Fruit fly (Drosophila melanogaster) whole organism, prepupa: ENCODE measurements around the gene eIF3e.

Source experiments
- Blimp-1 ChIP-seq: fragments of 200-800 bp; sonication (Bioruptor generic); optimal IDR thresholded peaks from 3 replicates; lab custom pipeline; 2017; ENCODE audit warnings: missing biosample characterization, missing genetic modification characterization, mild to moderate bottlenecking, moderate library complexity, missing genetic modification reagents
- CG10669 ChIP-seq: fragments of 200-800 bp; sonication (Bioruptor generic); optimal IDR thresholded peaks from 3 replicates; lab custom pipeline; 2018; ENCODE audit warnings: missing biosample characterization, mild to moderate bottlenecking, missing genetic modification characterization, moderate library complexity
- CG11294 ChIP-seq: fragments of 200-800 bp; sonication (Bioruptor generic); IDR thresholded peaks from 2 replicates; pipeline ENCODE4 v1.3.6; 2022; ENCODE audit warnings: missing biosample characterization, missing genetic modification characterization
- CG11902 ChIP-seq: fragments of 200-800 bp; sonication (Bioruptor generic); optimal IDR thresholded peaks from 3 replicates; lab custom pipeline; 2016; ENCODE audit warnings: missing biosample characterization, missing genetic modification characterization
- CG15336 ChIP-seq: fragments of 200-800 bp; sonication (Bioruptor generic); IDR thresholded peaks from 2 replicates; pipeline ENCODE4 v1.3.6; 2022; ENCODE audit warnings: missing biosample characterization, missing genetic modification characterization
- CG1621 ChIP-seq: fragments of 200-800 bp; sonication (Bioruptor generic); optimal IDR thresholded peaks from 3 replicates; lab custom pipeline; 2018; ENCODE audit warnings: missing biosample characterization, mild to moderate bottlenecking, missing genetic modification characterization
- CG16779 ChIP-seq: fragments of 200-800 bp; sonication (Bioruptor generic); optimal IDR thresholded peaks from 3 replicates; lab custom pipeline; 2017; ENCODE audit warnings: missing biosample characterization, mild to moderate bottlenecking, missing genetic modification characterization
- CG3032 ChIP-seq: fragments of 200-800 bp; optimal IDR thresholded peaks from 2 replicates; lab custom pipeline; 2019; ENCODE audit warnings: missing biosample characterization, mild to moderate bottlenecking, missing genetic modification characterization, moderate library complexity
- CG31627 ChIP-seq: fragments of 200-800 bp; sonication (Bioruptor generic); optimal IDR thresholded peaks from 3 replicates; lab custom pipeline; 2016; ENCODE audit warnings: missing biosample characterization, missing genetic modification characterization
- CG32006 ChIP-seq: fragments of 200-800 bp; sonication (Bioruptor generic); optimal IDR thresholded peaks from 3 replicates; lab custom pipeline; 2017; ENCODE audit warnings: missing biosample characterization, mild to moderate bottlenecking, missing genetic modification characterization
- CG34406 ChIP-seq: fragments of 200-800 bp; sonication (Bioruptor generic); optimal IDR thresholded peaks from 3 replicates; lab custom pipeline; 2016; ENCODE audit warnings: missing biosample characterization, missing genetic modification characterization
- CG3919 ChIP-seq: fragments of 200-800 bp; sonication (Bioruptor generic); optimal IDR thresholded peaks from 3 replicates; lab custom pipeline; 2016; ENCODE audit warnings: missing biosample characterization, missing genetic modification characterization
- CG4318 ChIP-seq: fragments of 200-800 bp; sonication (Bioruptor generic); optimal IDR thresholded peaks from 3 replicates; lab custom pipeline; 2017; ENCODE audit warnings: missing biosample characterization, mild to moderate bottlenecking, missing genetic modification characterization
- CG6163 ChIP-seq: fragments of 200-800 bp; sonication (Bioruptor generic); IDR thresholded peaks from 3 replicates; pipeline ENCODE4 v1.3.6; 2022; ENCODE audit warnings: missing biosample characterization, missing genetic modification characterization
- CG6276 ChIP-seq: fragments of 200-800 bp; sonication (Bioruptor generic); optimal IDR thresholded peaks from 2 replicates; lab custom pipeline; 2017; ENCODE audit warnings: missing biosample characterization, mild to moderate bottlenecking, missing genetic modification characterization
- CG6792 ChIP-seq: fragments of 200-800 bp; sonication (Bioruptor generic); optimal IDR thresholded peaks from 3 replicates; lab custom pipeline; 2016; ENCODE audit warnings: missing biosample characterization, missing genetic modification characterization
- CG6808 ChIP-seq: fragments of 200-800 bp; sonication (Bioruptor generic); optimal IDR thresholded peaks from 3 replicates; lab custom pipeline; 2017; ENCODE audit warnings: missing biosample characterization, missing genetic modification characterization, mild to moderate bottlenecking, moderate library complexity, missing genetic modification reagents
- CG6854 ChIP-seq: fragments of 200-800 bp; sonication (Bioruptor generic); optimal IDR thresholded peaks from 2 replicates; lab custom pipeline; 2017; ENCODE audit warnings: missing biosample characterization, mild to moderate bottlenecking, missing genetic modification characterization
- CG7368 ChIP-seq: fragments of 200-800 bp; sonication (Bioruptor generic); optimal IDR thresholded peaks from 3 replicates; lab custom pipeline; 2016; ENCODE audit warnings: missing biosample characterization, missing genetic modification characterization
- CG8119 ChIP-seq: fragments of 200-800 bp; sonication (Bioruptor generic); IDR thresholded peaks from 3 replicates; pipeline ENCODE4 v1.3.6; 2022; ENCODE audit warnings: missing biosample characterization, missing genetic modification characterization
- CG8319 ChIP-seq: fragments of 200-800 bp; sonication (Bioruptor generic); optimal IDR thresholded peaks from 3 replicates; lab custom pipeline; 2016; ENCODE audit warnings: missing biosample characterization, missing genetic modification characterization
- CG8632 ChIP-seq: fragments of 200-800 bp; sonication (Bioruptor generic); optimal IDR thresholded peaks from 3 replicates; lab custom pipeline; 2016; ENCODE audit warnings: missing biosample characterization, missing genetic modification characterization
- CG9139 ChIP-seq: fragments of 200-800 bp; sonication (Bioruptor generic); optimal IDR thresholded peaks from 3 replicates; lab custom pipeline; 2017; ENCODE audit warnings: missing biosample characterization, mild to moderate bottlenecking, missing genetic modification characterization
- Eip78C ChIP-seq: fragments of 200-800 bp; sonication (Bioruptor generic); peaks from one replicate; lab custom pipeline; 2016; ENCODE audit warnings: missing biosample characterization, missing genetic modification characterization
- Eip93F ChIP-seq: fragments of 200-800 bp; sonication (Bioruptor generic); optimal IDR thresholded peaks from 2 replicates; lab custom pipeline; 2016; ENCODE audit warnings: missing biosample characterization, mild to moderate bottlenecking, missing genetic modification characterization
- Gug ChIP-seq: fragments of 200-800 bp; sonication (Bioruptor generic); IDR thresholded peaks from 2 replicates; pipeline ENCODE4 v1.3.6; 2022; ENCODE audit warnings: missing biosample characterization, missing genetic modification characterization
- Hr39 ChIP-seq: fragments of 200-800 bp; sonication (Bioruptor generic); optimal IDR thresholded peaks from 2 replicates; lab custom pipeline; 2016; ENCODE audit warnings: missing biosample characterization, missing genetic modification characterization
- Lpt ChIP-seq: fragments of 200-800 bp; sonication (Bioruptor generic); optimal IDR thresholded peaks from 3 replicates; lab custom pipeline; 2016; ENCODE audit warnings: missing biosample characterization, missing genetic modification characterization
- Met ChIP-seq: fragments of 200-800 bp; sonication (Bioruptor generic); optimal IDR thresholded peaks from 3 replicates; lab custom pipeline; 2016; ENCODE audit warnings: missing biosample characterization, missing genetic modification characterization
- OdsH ChIP-seq: fragments of 200-800 bp; sonication (Bioruptor generic); optimal IDR thresholded peaks from 3 replicates; lab custom pipeline; 2016; ENCODE audit warnings: missing biosample characterization, missing genetic modification characterization
- Smox ChIP-seq: fragments of 200-800 bp; sonication (Bioruptor generic); optimal IDR thresholded peaks from 3 replicates; lab custom pipeline; 2016; ENCODE audit warnings: missing biosample characterization, missing genetic modification characterization
- Sox102F ChIP-seq: fragments of 200-800 bp; sonication (Bioruptor generic); optimal IDR thresholded peaks from 2 replicates; lab custom pipeline; 2016; ENCODE audit warnings: missing biosample characterization, mild to moderate bottlenecking, missing genetic modification characterization
- Sox14 ChIP-seq: fragments of 200-800 bp; sonication (Bioruptor generic); optimal IDR thresholded peaks from 3 replicates; lab custom pipeline; 2016; ENCODE audit warnings: missing biosample characterization, missing genetic modification characterization
- achi ChIP-seq: fragments of 200-800 bp; sonication (Bioruptor generic); optimal IDR thresholded peaks from 3 replicates; lab custom pipeline; 2016; ENCODE audit warnings: missing biosample characterization, missing genetic modification characterization
- acj6 ChIP-seq: fragments of 200-800 bp; sonication (Bioruptor generic); optimal IDR thresholded peaks from 3 replicates; lab custom pipeline; 2016; ENCODE audit warnings: missing biosample characterization, missing genetic modification characterization
- cyc ChIP-seq: fragments of 200-800 bp; sonication (Bioruptor generic); optimal IDR thresholded peaks from 3 replicates; lab custom pipeline; 2016; ENCODE audit warnings: missing biosample characterization, missing genetic modification characterization
- dsx ChIP-seq: fragments of 200-800 bp; optimal IDR thresholded peaks from 3 replicates; lab custom pipeline; 2019; ENCODE audit warnings: missing biosample characterization, mild to moderate bottlenecking, missing genetic modification characterization, moderate library complexity; ENCODE audit not compliant: poor library complexity, severe bottlenecking
- eg ChIP-seq: fragments of 200-800 bp; sonication (Bioruptor generic); IDR thresholded peaks from 3 replicates; pipeline ENCODE4 v1.3.6; 2022; ENCODE audit warnings: missing biosample characterization, missing genetic modification characterization
- esn ChIP-seq: fragments of 200-800 bp; sonication (Bioruptor generic); optimal IDR thresholded peaks from 2 replicates; lab custom pipeline; 2016; ENCODE audit warnings: missing biosample characterization, mild to moderate bottlenecking, missing genetic modification characterization, moderate library complexity
- fd59A ChIP-seq: fragments of 200-800 bp; sonication (Bioruptor generic); optimal IDR thresholded peaks from 2 replicates; lab custom pipeline; 2017; ENCODE audit warnings: missing biosample characterization, mild to moderate bottlenecking, missing genetic modification characterization, missing genetic modification reagents
- fkh ChIP-seq: fragments of 200-800 bp; sonication (Bioruptor generic); optimal IDR thresholded peaks from 3 replicates; lab custom pipeline; 2017; ENCODE audit warnings: missing biosample characterization, mild to moderate bottlenecking, missing genetic modification characterization, moderate library complexity
- net ChIP-seq: fragments of 200-800 bp; sonication (Bioruptor generic); optimal IDR thresholded peaks from 3 replicates; lab custom pipeline; 2016; ENCODE audit warnings: missing biosample characterization, missing genetic modification characterization
- salr ChIP-seq, 2 experiments: fragments of 200-800 bp; sonication (Bioruptor generic); optimal IDR thresholded peaks; 3 replicates each; lab custom pipeline; 2016 to 2018; ENCODE audit warnings: missing biosample characterization in 2 of 2, missing genetic modification characterization in 2 of 2, mild to moderate bottlenecking in 1 of 2
- spab ChIP-seq: fragments of 200-800 bp; sonication (Bioruptor generic); optimal IDR thresholded peaks from 2 replicates; lab custom pipeline; 2017; ENCODE audit warnings: missing biosample characterization, mild to moderate bottlenecking, missing genetic modification characterization, missing genetic modification reagents
- ss ChIP-seq, 2 experiments: fragments of 200-800 bp; sonication (Bioruptor generic); optimal IDR thresholded peaks; 2 replicates in 1 of 2; 3 replicates in 1 of 2; lab custom pipeline; 2017 to 2018; ENCODE audit warnings: mild to moderate bottlenecking in 2 of 2, missing biosample characterization in 2 of 2, missing genetic modification characterization in 2 of 2, moderate library complexity in 1 of 2
- svp ChIP-seq: fragments of 200-800 bp; sonication (Bioruptor generic); peaks from one replicate; lab custom pipeline; 2016; ENCODE audit warnings: missing biosample characterization, missing genetic modification characterization
- topi ChIP-seq: fragments of 200-800 bp; sonication (Bioruptor generic); optimal IDR thresholded peaks from 3 replicates; lab custom pipeline; 2016; ENCODE audit warnings: missing biosample characterization, missing genetic modification characterization
- vri ChIP-seq: fragments of 200-800 bp; sonication (Bioruptor generic); optimal IDR thresholded peaks from 3 replicates; lab custom pipeline; 2016; ENCODE audit warnings: missing biosample characterization, mild to moderate bottlenecking, missing genetic modification characterization

eIF3e gene

DNA sequence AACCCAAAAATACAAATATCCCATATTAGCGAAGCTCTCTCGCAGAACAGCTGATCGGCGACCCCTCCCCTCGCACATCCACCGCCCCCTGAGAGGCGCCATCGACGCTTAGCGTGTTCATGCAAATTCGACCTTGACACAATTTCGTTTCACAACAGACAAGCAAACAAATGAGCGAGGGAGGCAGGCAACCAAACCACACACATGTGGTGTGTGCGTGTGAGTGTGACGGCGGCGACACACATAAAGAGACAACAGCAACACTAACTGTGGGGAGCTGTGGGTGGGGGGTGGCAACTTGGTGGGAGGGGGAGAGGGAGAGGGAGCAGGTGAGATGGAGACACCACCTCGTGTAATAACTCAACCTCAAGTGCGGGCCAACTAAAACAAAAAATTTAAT lies 38.0 kb upstream of the eIF3e start:
- TF ChIP-seq CG6163 (0 out of 3 replicates have a peak, but pooled peaks have one; percentile 9), CG16779 (tag; lab: Kevin White, UChicago) (no peak), CG3919 (GFP tag; lab: Kevin White, UChicago) (no peak), CG8632 (GFP tag; lab: Kevin White, UChicago) (no peak), Eip93F (GFP tag; lab: Kevin White, UChicago) (no peak), CG11294 (no peak), fkh (GFP tag; lab: Kevin White, UChicago) (peak; percentile 40), Sox102F (no peak), Smox (no peak), vri (no peak)

DNA sequence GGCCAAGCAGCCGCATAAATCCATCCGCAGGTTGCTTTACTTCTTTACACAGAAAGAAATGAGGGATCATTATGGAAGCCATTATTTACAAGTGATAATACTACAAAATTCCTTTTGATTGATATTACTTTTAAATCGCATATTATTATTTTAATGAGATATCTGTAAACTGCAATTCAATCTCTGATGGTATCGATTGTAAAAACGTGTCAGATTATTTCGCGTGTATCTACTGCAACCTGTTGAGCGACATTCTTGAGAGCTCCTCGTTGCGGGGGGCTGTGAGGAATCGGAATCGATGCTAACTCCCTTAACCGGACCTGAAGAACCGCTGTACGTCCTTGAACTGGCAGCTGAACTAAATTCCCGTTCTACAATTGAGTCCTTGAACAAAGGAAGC lies 31.3 kb upstream of the eIF3e start:
- peak; percentile 77 to 94 for TF ChIP-seq salr (GFP tag; optimal IDR thresholded peaks at IDR 0.05; lab: Kevin White, UChicago)
- TF ChIP-seq ss (GFP tag; optimal IDR thresholded peaks at IDR 0.05; lab: Kevin White, UChicago): peak; percentile 96 to 97
- peak; percentile 97 for TF ChIP-seq svp (GFP tag; lab: Kevin White, UChicago)
- peak; percentile 79 for TF ChIP-seq Blimp-1 (GFP tag; lab: Kevin White, UChicago)
- TF ChIP-seq Lpt: peak; percentile 80
- peak; percentile 87 for TF ChIP-seq CG6792
- peak; percentile 85 for TF ChIP-seq CG7368 (GFP tag; lab: Kevin White, UChicago)
- peak; percentile 90 for TF ChIP-seq CG34406 (GFP tag; lab: Kevin White, UChicago)
- peak; percentile 91 for TF ChIP-seq CG8632 (GFP tag; lab: Kevin White, UChicago)
- peak; percentile 92 for TF ChIP-seq topi (GFP tag; lab: Kevin White, UChicago)
- TF ChIP-seq Eip78C (GFP tag; lab: Kevin White, UChicago): peak; percentile 99
- TF ChIP-seq OdsH (GFP tag; lab: Kevin White, UChicago): peak; percentile 90
- peak; percentile 93 for TF ChIP-seq Sox102F
- TF ChIP-seq net (GFP tag; lab: Kevin White, UChicago): peak; percentile 86
- peak; percentile 93 for TF ChIP-seq acj6
- TF ChIP-seq CG15336 (GFP tag; lab: Robert Waterston, UW): peak; percentile 78
- TF ChIP-seq CG10669: peak; percentile 96
- TF ChIP-seq CG11294: 0 out of 2 replicates have a peak, but pooled peaks have one; percentile 31
- TF ChIP-seq CG3032 (tag; lab: Kevin White, UChicago): peak; percentile 97
- TF ChIP-seq CG9139 (GFP tag; lab: Kevin White, UChicago): peak; percentile 95
- peak; percentile 96 for TF ChIP-seq CG6808 (GFP tag; lab: Kevin White, UChicago)
- peak; percentile 68 for TF ChIP-seq CG16779 (tag; lab: Kevin White, UChicago)
- peak; percentile 77 for TF ChIP-seq CG11902 (GFP tag; lab: Kevin White, UChicago)
- peak; percentile 95 for TF ChIP-seq CG6163
- TF ChIP-seq Gug (GFP tag; lab: Robert Waterston, UW): peak; percentile 68
- TF ChIP-seq Smox: peak; percentile 89
- peak; percentile 39 for TF ChIP-seq CG6276 (GFP tag; lab: Kevin White, UChicago)
- peak; percentile 91 for TF ChIP-seq CG31627 (GFP tag; lab: Kevin White, UChicago)
- TF ChIP-seq Hr39 (GFP tag; lab: Kevin White, UChicago): peak; percentile 86
- TF ChIP-seq vri: peak; percentile 90
- TF ChIP-seq CG4318 (GFP tag; lab: Kevin White, UChicago): peak; percentile 32
- TF ChIP-seq eg: peak; percentile 67; the same call in 2 of the 3 replicates
- TF ChIP-seq spab (GFP tag; lab: Kevin White, UChicago): peak; percentile 97
- peak; percentile 96 for TF ChIP-seq dsx (GFP tag; lab: Kevin White, UChicago)
- TF ChIP-seq esn (GFP tag; lab: Kevin White, UChicago): peak; percentile 91
- TF ChIP-seq Sox14 (GFP tag; lab: Kevin White, UChicago): peak; percentile 93
- TF ChIP-seq fd59A (GFP tag; lab: Kevin White, UChicago): peak; percentile 96
- peak; percentile 67 for TF ChIP-seq CG32006 (GFP tag; lab: Kevin White, UChicago)
- peak; percentile 86 for TF ChIP-seq CG6854 (GFP tag; lab: Kevin White, UChicago)
- TF ChIP-seq Met (GFP tag; lab: Kevin White, UChicago): peak; percentile 94
- no peak for TF ChIP-seq Eip93F (GFP tag; lab: Kevin White, UChicago)
- TF ChIP-seq achi (GFP tag; lab: Kevin White, UChicago): peak; percentile 91
- peak; percentile 88 for TF ChIP-seq cyc
- TF ChIP-seq CG8119 (GFP tag; lab: Robert Waterston, UW): peak; percentile 74
- peak; percentile 92 for TF ChIP-seq CG3919 (GFP tag; lab: Kevin White, UChicago)
- TF ChIP-seq CG8319: peak; percentile 85
- peak; percentile 95 for TF ChIP-seq CG1621 (tag; lab: Kevin White, UChicago)
